Fruit fly (Drosophila melanogaster) whole organism, pupa: ENCODE results near the gene Cpr76Bd.

Source experiments
- CG12605 ChIP-seq: fragments of 200-800 bp; sonication (Bioruptor generic); IDR thresholded peaks from 2 replicates; pipeline ENCODE4 v1.3.6; 2022; ENCODE audit warnings: missing biosample characterization, missing genetic modification characterization
- CG13204 ChIP-seq: fragments of 200-800 bp; sonication (Bioruptor generic); optimal IDR thresholded peaks from 2 replicates; lab custom pipeline; 2018; ENCODE audit warnings: missing biosample characterization, mild to moderate bottlenecking, missing genetic modification characterization, moderate library complexity
- CG14655 ChIP-seq: fragments of 200-800 bp; sonication (Bioruptor generic); optimal IDR thresholded peaks from 3 replicates; lab custom pipeline; 2017; ENCODE audit warnings: mild to moderate bottlenecking, missing biosample characterization, missing genetic modification reagents, missing genetic modification characterization
- CG4496 ChIP-seq: fragments of 200-800 bp; sonication (Bioruptor generic); IDR thresholded peaks from 3 replicates; pipeline ENCODE4 v1.3.6; 2022; ENCODE audit warnings: missing biosample characterization, missing genetic modification characterization
- CG8159 ChIP-seq: fragments of 200-800 bp; sonication (Bioruptor generic); optimal IDR thresholded peaks from 3 replicates; lab custom pipeline; 2018; ENCODE audit warnings: missing biosample characterization, mild to moderate bottlenecking, missing genetic modification characterization, moderate library complexity
- EcR ChIP-seq: fragments of 200-800 bp; sonication (Bioruptor generic); optimal IDR thresholded peaks from 3 replicates; lab custom pipeline; 2019; ENCODE audit warnings: missing biosample characterization, missing genetic modification characterization, mild to moderate bottlenecking, moderate library complexity, missing genetic modification reagents
- Pif1A ChIP-seq: fragments of 200-800 bp; sonication (Bioruptor generic); optimal IDR thresholded peaks from 3 replicates; lab custom pipeline; 2016; ENCODE audit warnings: missing biosample characterization, missing genetic modification characterization

- no peak for TF ChIP-seq CG4496 (GFP tag; lab: Robert Waterston, UW)
- TF ChIP-seq EcR = no peak
- no peak for TF ChIP-seq CG8159 (tag; lab: Kevin White, UChicago)
- TF ChIP-seq CG14655 (GFP tag; lab: Kevin White, UChicago) = no peak
- TF ChIP-seq CG13204 = no peak
- TF ChIP-seq CG12605 (GFP tag; lab: Robert Waterston, UW) = no peak
- no peak for TF ChIP-seq Pif1A (GFP tag; lab: Kevin White, UChicago)
Observed at dm6 chr3L:19566127-19566526, 33.6 kb downstream of the Cpr76Bd start.
